Fruit fly (Drosophila melanogaster): Measurements from ENCODE around the gene CG9951.

Gene CG9951

dm6 chr3L:16872487-16872955, 9.6 kb downstream of the CG9951 start (continued):
- TF ChIP-seq Hr51 (GFP tag; optimal IDR thresholded peaks at IDR 0.05) (peak; percentile 19 to 88), CG6683 (GFP tag; optimal IDR thresholded peaks at IDR 0.05) (peak; percentile 34), CG6689 (GFP tag; IDR thresholded peaks at IDR 0.05) (peak; percentile 73), CG6272 (GFP tag; IDR thresholded peaks at IDR 0.05) (no peak), knrl (GFP tag; IDR thresholded peaks at IDR 0.05; ENCODE audit: partially characterized antibody) (no peak), CG3847 (GFP tag; IDR thresholded peaks at IDR 0.05) (peak; percentile 25; the same call in 1 of the 2 replicates), CG4404 (GFP tag; IDR thresholded peaks at IDR 0.05) (no peak), CG5953 (GFP tag; IDR thresholded peaks at IDR 0.05) (no peak; the same call in 1 of the 2 replicates), CG7786 (GFP tag; optimal IDR thresholded peaks at IDR 0.05) (peak; percentile 43), D19B (GFP tag; optimal IDR thresholded peaks at IDR 0.05) (peak; percentile 1), Doc3 (GFP tag; IDR thresholded peaks at IDR 0.05; ENCODE audit: partially characterized antibody) (no peak), Chrac-16 (GFP tag; optimal IDR thresholded peaks at IDR 0.05) (peak; percentile 52), CG6791 (GFP tag; IDR thresholded peaks at IDR 0.05; ENCODE audit: partially characterized antibody) (no peak), bbx (GFP tag; IDR thresholded peaks at IDR 0.05; ENCODE audit: partially characterized antibody) (no peak), p53 (GFP tag; optimal IDR thresholded peaks at IDR 0.05) (no peak), CG10321 (GFP tag; IDR thresholded peaks at IDR 0.05) (no peak), B-H2 (GFP tag; optimal IDR thresholded peaks at IDR 0.05) (no peak), dpn (GFP tag; optimal IDR thresholded peaks at IDR 0.05) (peak; percentile 21 to 55), Myb (GFP tag; optimal IDR thresholded peaks at IDR 0.05) (peak; percentile 53), CG15601 (tag; optimal IDR thresholded peaks at IDR 0.05) (peak; percentile 51), CTCF (GFP tag; optimal IDR thresholded peaks at IDR 0.05) (peak; percentile 43), Hr3 (GFP tag; optimal IDR thresholded peaks at IDR 0.05) (peak; percentile 48), Ets97D (GFP tag; optimal IDR thresholded peaks at IDR 0.05) (no peak), CG3407 (GFP tag; optimal IDR thresholded peaks at IDR 0.05) (peak; percentile 60), gsb (GFP tag; IDR thresholded peaks at IDR 0.05) (no peak), HLH4C (GFP tag; IDR thresholded peaks at IDR 0.05; ENCODE audit: partially characterized antibody) (no peak), CG4854 (GFP tag; optimal IDR thresholded peaks at IDR 0.05) (peak; percentile 29), CG4424 (GFP tag; optimal IDR thresholded peaks at IDR 0.05) (peak; percentile 54), lab (GFP tag; optimal IDR thresholded peaks at IDR 0.05) (peak; percentile 78), hth (optimal IDR thresholded peaks at IDR 0.05) (no peak), CG7271 (tag; optimal IDR thresholded peaks at IDR 0.05) (no peak), oc (tag; optimal IDR thresholded peaks at IDR 0.05) (no peak), CG11398 (GFP tag; optimal IDR thresholded peaks at IDR 0.05) (peak; percentile 30), ro (GFP tag; IDR thresholded peaks at IDR 0.05) (no peak), Xrp1 (GFP tag; IDR thresholded peaks at IDR 0.05) (peak; percentile 27; the same call in 1 of the 2 replicates), Hmr (GFP tag; optimal IDR thresholded peaks at IDR 0.05) (peak; percentile 83), hb (GFP tag; IDR thresholded peaks at IDR 0.05; ENCODE audit: partially characterized antibody) (no peak), trem (tag; optimal IDR thresholded peaks at IDR 0.05) (peak; percentile 43), Jarid2 (GFP tag; optimal IDR thresholded peaks at IDR 0.05) (peak; percentile 59), zen2 (GFP tag; IDR thresholded peaks at IDR 0.05; ENCODE audit: partially characterized antibody) (no peak), nau (GFP tag; optimal IDR thresholded peaks at IDR 0.05) (peak; percentile 81), CG1024 (GFP tag; IDR thresholded peaks at IDR 0.05) (no peak), CG14667 (GFP tag; IDR thresholded peaks at IDR 0.05) (peak; percentile 33; the same call in 1 of the 2 replicates), jing (GFP tag; optimal IDR thresholded peaks at IDR 0.05) (peak; percentile 61), CG14860 (GFP tag; IDR thresholded peaks at IDR 0.05; ENCODE audit: partially characterized antibody) (no peak), tin (GFP tag; optimal IDR thresholded peaks at IDR 0.05) (peak; percentile 48), Xbp1 (GFP tag; optimal IDR thresholded peaks at IDR 0.05) (peak; percentile 59), Elba2 (GFP tag; optimal IDR thresholded peaks at IDR 0.05) (no peak), CG7928 (GFP tag; optimal IDR thresholded peaks at IDR 0.05) (peak; percentile 28), MTF-1 (GFP tag; optimal IDR thresholded peaks at IDR 0.05; ENCODE audit: borderline replicate concordance) (no peak), fru (optimal IDR thresholded peaks at IDR 0.05) (no peak)

Data from whole organism, embryonic.